Worm (Caenorhabditis elegans) whole organism, late embryonic: ENCODE results near the gene Y25C1A.6.

Experiments
- ceh-31 ChIP-seq: sonication (generic microtip); optimal IDR thresholded peaks from 2 replicates; lab custom pipeline; 2016; ENCODE audit warnings: missing genetic modification characterization, missing compliant biosample characterization
- ceh-48 ChIP-seq: sonication (generic microtip); optimal IDR thresholded peaks from 2 replicates; lab custom pipeline; 2016; ENCODE audit warnings: missing genetic modification characterization, inconsistent platforms, missing compliant biosample characterization
- ceh-6 ChIP-seq: fragments of 200-800 bp; sonication (Bioruptor generic); optimal IDR thresholded peaks from 2 replicates; lab custom pipeline; 2018; ENCODE audit warnings: mild to moderate bottlenecking, missing genetic modification characterization, missing compliant biosample characterization
- elt-2 ChIP-seq: sonication (generic microtip); optimal IDR thresholded peaks from 2 replicates; lab custom pipeline; 2016; ENCODE audit warnings: missing genetic modification reagents, missing genetic modification characterization, missing compliant biosample characterization
- fkh-10 ChIP-seq: fragments of 150-350 bp; optimal IDR thresholded peaks from 2 replicates; lab custom pipeline; 2014; ENCODE audit warnings: missing biosample characterization, missing genetic modification reagents, missing genetic modification characterization
- pha-4 ChIP-seq: fragments of 150-350 bp; optimal IDR thresholded peaks from 2 replicates; lab custom pipeline; 2018; ENCODE audit warnings: missing biosample characterization, missing genetic modification reagents, missing genetic modification characterization
- sox-2 ChIP-seq: fragments of 200-800 bp; sonication (Bioruptor generic); IDR thresholded peaks from 2 replicates; pipeline ENCODE4 v1.3.6; 2022; ENCODE audit warnings: missing genetic modification reagents, missing genetic modification characterization, missing compliant biosample characterization
- sox-4 ChIP-seq: sonication (generic microtip); optimal IDR thresholded peaks from 2 replicates; lab custom pipeline; 2017; ENCODE audit warnings: mild to moderate bottlenecking, missing genetic modification characterization, inconsistent platforms, missing compliant biosample characterization
- tbx-2 ChIP-seq: sonication (generic microtip); optimal IDR thresholded peaks from 2 replicates; lab custom pipeline; 2016; ENCODE audit warnings: missing genetic modification characterization, missing compliant biosample characterization

- TF ChIP-seq elt-2 (tag; lab: Kevin White, UChicago) (no peak), ceh-48 (tag; lab: Kevin White, UChicago) (no peak), tbx-2 (tag; lab: Kevin White, UChicago) (peak; percentile 60), sox-4 (tag; lab: Kevin White, UChicago) (peak; percentile 25), sox-2 (GFP tag; lab: Robert Waterston, UW) (no peak), pha-4 (tag; lab: Kevin White, UChicago) (no peak), ceh-31 (tag; lab: Kevin White, UChicago) (peak; percentile 53), ceh-6 (GFP tag; lab: Kevin White, UChicago) (no peak), fkh-10 (GFP tag; lab: Kevin White, UChicago) (no peak)
Measured at ce11 chrII:3055531-3055930, 5.4 kb upstream of the Y25C1A.6 start.
